Worm (Caenorhabditis elegans) whole organism, L3 larva: ENCODE measurements around the gene T22F3.10.

Experiments
- aly-2 ChIP-seq: fragments of 150-350 bp; optimal IDR thresholded peaks from 2 replicates; lab custom pipeline; 2014; ENCODE audit warnings: missing biosample characterization, missing genetic modification characterization
- elt-2 ChIP-seq: sonication (generic microtip); optimal IDR thresholded peaks from 2 replicates; lab custom pipeline; 2016; ENCODE audit warnings: missing genetic modification reagents, mild to moderate bottlenecking, missing genetic modification characterization, missing compliant biosample characterization
- eor-1 ChIP-seq, 2 experiments: fragments of 150-350 bp; optimal IDR thresholded peaks; 2 replicates each; lab custom pipeline; 2014 to 2018; ENCODE audit warnings: missing biosample characterization in 2 of 2, missing genetic modification characterization in 2 of 2
- nhr-43 ChIP-seq: sonication (generic microtip); optimal IDR thresholded peaks from 2 replicates; lab custom pipeline; 2016; ENCODE audit warnings: mild to moderate bottlenecking, missing genetic modification characterization, missing compliant biosample characterization; ENCODE audit not compliant: poor library complexity, severe bottlenecking
- nhr-77 ChIP-seq: fragments of 150-350 bp; optimal IDR thresholded peaks from 2 replicates; lab custom pipeline; 2014; ENCODE audit warnings: missing biosample characterization, missing genetic modification characterization
- snpc-4 ChIP-seq: fragments of 150-350 bp; optimal IDR thresholded peaks from 2 replicates; lab custom pipeline; 2014; ENCODE audit warnings: missing biosample characterization, missing genetic modification characterization

- TF ChIP-seq aly-2: no peak
- TF ChIP-seq eor-1 (tag; optimal IDR thresholded peaks at IDR 0.05; lab: Kevin White, UChicago): no peak
- no peak for TF ChIP-seq nhr-43 (tag; lab: Kevin White, UChicago)
- TF ChIP-seq elt-2 (tag; lab: Kevin White, UChicago): no peak
- no peak for TF ChIP-seq snpc-4 (tag; lab: Kevin White, UChicago)
- no peak for TF ChIP-seq nhr-77 (tag; lab: Kevin White, UChicago)
Observed at ce11 chrV:3659472-3659871, 47.9 kb upstream of the T22F3.10 start, which contains the start of gene acr-23.
